Fruit fly (Drosophila melanogaster): Measurements from ENCODE around the gene CG3587.
A peak's percentile ranks its signal among the peaks of the same experiment; 100 is the strongest.

Gene CG3587

dm6 chrX:1964409-1965345, 24.6 kb downstream of the CG3587 start:
- no peak for TF ChIP-seq CG17801 (GFP tag; optimal IDR thresholded peaks at IDR 0.05; ENCODE audit: partially characterized antibody)

- TF ChIP-seq CG17801 (GFP tag; optimal IDR thresholded peaks at IDR 0.05; ENCODE audit: partially characterized antibody), result no peak
Measured at dm6 chrX:1965512-1965911, 25.4 kb downstream of the CG3587 start.

dm6 chrX:1965979-1966778, 26.1 kb downstream of the CG3587 start:
- TF ChIP-seq CG17801 (GFP tag; optimal IDR thresholded peaks at IDR 0.05; ENCODE audit: partially characterized antibody), result peak; percentile 57

- no peak for TF ChIP-seq CG17801 (GFP tag; optimal IDR thresholded peaks at IDR 0.05; ENCODE audit: partially characterized antibody)
Measured at dm6 chrX:1966779-1967520, 26.8 kb downstream of the CG3587 start.

dm6 chrX:1968152-1968551, 28.0 kb downstream of the CG3587 start:
- TF ChIP-seq CG17801 (GFP tag; optimal IDR thresholded peaks at IDR 0.05; ENCODE audit: partially characterized antibody), result no peak

dm6 chrX:1968581-1969258, 28.6 kb downstream of the CG3587 start:
- TF ChIP-seq CG17801 (GFP tag; optimal IDR thresholded peaks at IDR 0.05; ENCODE audit: partially characterized antibody), result peak; percentile 40

dm6 chrX:1969775-1970574, 29.9 kb downstream of the CG3587 start:
- no peak for TF ChIP-seq CG17801 (GFP tag; optimal IDR thresholded peaks at IDR 0.05; ENCODE audit: partially characterized antibody)

- TF ChIP-seq CG17801 (GFP tag; optimal IDR thresholded peaks at IDR 0.05; ENCODE audit: partially characterized antibody), result no peak
Measured at dm6 chrX:1970575-1971325, 30.6 kb downstream of the CG3587 start.

dm6 chrX:1972150-1972549, 32.0 kb downstream of the CG3587 start:
- no peak for TF ChIP-seq CG17801 (GFP tag; optimal IDR thresholded peaks at IDR 0.05; ENCODE audit: partially characterized antibody)

- peak; percentile 42 for TF ChIP-seq CG17801 (GFP tag; optimal IDR thresholded peaks at IDR 0.05; ENCODE audit: partially characterized antibody)
Measured at dm6 chrX:1975879-1976601, 35.9 kb downstream of the CG3587 start.

- no peak for TF ChIP-seq CG17801 (GFP tag; optimal IDR thresholded peaks at IDR 0.05; ENCODE audit: partially characterized antibody)
Measured at dm6 chrX:1979031-1979430, 38.9 kb downstream of the CG3587 start.

- no peak for TF ChIP-seq CG17801 (GFP tag; optimal IDR thresholded peaks at IDR 0.05; ENCODE audit: partially characterized antibody)
Measured at dm6 chrX:1979673-1980072, 39.6 kb downstream of the CG3587 start.
